Worm (Caenorhabditis elegans) whole organism, L4/young adult: Measurements from ENCODE around the gene bud-13.

Experiments
- W03F9.2 ChIP-seq: fragments of 150-350 bp; optimal IDR thresholded peaks from 2 replicates; lab custom pipeline; 2014; ENCODE audit warnings: missing biosample characterization, missing genetic modification characterization
- him-1 ChIP-seq: sonication (generic microtip); optimal IDR thresholded peaks from 2 replicates; lab custom pipeline; 2016; ENCODE audit warnings: missing genotype, missing genetic modification reagents, missing genetic modification characterization, missing compliant biosample characterization

ce11 chrIII:8974835-8975234, 7.3 kb upstream of the bud-13 start:
- TF ChIP-seq him-1 (tag; lab: Kevin White, UChicago) (peak; percentile 7), W03F9.2 (tag; lab: Kevin White, UChicago) (no peak)
